Fruit fly (Drosophila melanogaster) whole organism, wandering third instar larva: ENCODE data around the gene ball.

Experiments used
- Myc ChIP-seq: fragments of >200 bp; optimal IDR thresholded peaks from 2 replicates; lab custom pipeline; 2017
- pan ChIP-seq: fragments of >200 bp; optimal IDR thresholded peaks from 2 replicates; lab custom pipeline; 2017

dm6 chr3R:26881121-26881895 lies 14.7 kb upstream of the ball start, which contains the start of the genes ro and T48:
- TF ChIP-seq pan (lab: Kevin White, UChicago) = no peak
- peak; percentile 63 for TF ChIP-seq Myc (lab: Kevin White, UChicago)
